Fruit fly (Drosophila melanogaster) Kc167 (cell line): Measurements from ENCODE around the gene AstA.

Experiments
- Myc ChIP-seq: fragments of >200 bp; optimal IDR thresholded peaks from 2 replicates; lab custom pipeline; 2017; ENCODE audit warnings: missing external identifiers
- Sin3A ChIP-seq: fragments of >200 bp; optimal IDR thresholded peaks from 2 replicates; lab custom pipeline; 2018; ENCODE audit warnings: missing external identifiers
- h ChIP-seq: fragments of >200 bp; optimal IDR thresholded peaks from 3 replicates; lab custom pipeline; 2018; ENCODE audit warnings: missing external identifiers
- insv ChIP-seq: fragments of >200 bp; optimal IDR thresholded peaks from 3 replicates; lab custom pipeline; 2018; ENCODE audit warnings: missing external identifiers
- psq ChIP-seq: fragments of >200 bp; optimal IDR thresholded peaks from 2 replicates; lab custom pipeline; 2017; ENCODE audit warnings: missing external identifiers

DNA sequence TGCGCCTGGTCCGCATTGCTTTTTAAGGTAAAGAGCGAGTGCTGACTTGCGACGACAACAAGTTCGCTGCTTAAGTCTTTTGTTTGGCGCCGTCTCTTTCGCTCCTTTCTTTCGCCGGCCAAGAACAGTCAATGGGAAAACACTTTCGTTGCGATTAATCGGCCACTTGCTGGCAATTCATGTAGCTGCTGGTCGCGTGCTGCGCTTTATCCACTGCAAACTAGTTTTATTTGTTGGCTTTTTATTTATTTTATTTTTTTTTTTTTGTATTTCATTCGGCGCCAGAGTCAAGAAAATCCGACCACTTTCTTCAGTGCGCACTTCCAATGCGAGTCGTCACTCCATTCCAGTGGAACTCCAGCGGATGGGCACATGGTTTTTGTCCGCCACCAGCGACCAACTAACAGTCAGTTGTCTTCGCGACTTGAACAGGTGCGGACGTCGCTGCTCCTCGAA, 52.5 kb downstream of the AstA start, which contains the start of the genes CG13627 and CG46316:
- TF ChIP-seq h (lab: Kevin White, UChicago) (no peak), Sin3A (lab: Kevin White, UChicago) (no peak), Myc (lab: Kevin White, UChicago) (no peak), insv (lab: Kevin White, UChicago) (no peak), psq (no peak)
